Worm (Caenorhabditis elegans): ENCODE data around the gene K07D4.2.
A peak's percentile ranks its signal among the peaks of the same experiment; 100 is the strongest.

Gene K07D4.2

DNA sequence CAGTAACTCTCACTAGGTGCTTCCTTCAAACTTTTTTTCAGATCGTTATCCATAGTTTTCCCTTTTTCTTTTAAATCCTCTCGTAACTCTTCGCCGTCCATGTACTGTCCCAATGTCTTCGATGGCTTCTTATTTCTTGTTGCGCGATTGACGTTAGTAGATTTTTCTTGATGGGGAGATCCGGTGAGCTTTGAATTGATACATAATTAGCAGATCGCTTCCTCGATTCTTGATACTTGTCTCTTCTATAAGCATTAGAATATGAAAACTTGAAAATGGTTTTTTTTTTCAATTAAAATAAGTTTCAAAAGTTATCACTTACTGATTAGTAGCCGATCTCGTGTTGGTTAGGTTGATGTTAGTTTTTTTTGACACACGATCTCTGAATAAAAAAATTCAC, at the start of gene K07D4.2:
TSS of gene K07D4.2 (minus strand) at position 101 of the 400 bp plus-strand sequence.
- no peak for TF ChIP-seq ama-1 (optimal IDR thresholded peaks at IDR 0.05)
- no peak for TF ChIP-seq pros-1 (tag; optimal IDR thresholded peaks at IDR 0.05)
- TF ChIP-seq pat-9 (tag; optimal IDR thresholded peaks at IDR 0.05): no peak
- no peak for TF ChIP-seq nhr-11 (tag; optimal IDR thresholded peaks at IDR 0.05)
- TF ChIP-seq ceh-19 (GFP tag; optimal IDR thresholded peaks at IDR 0.05): no peak
- TF ChIP-seq dve-1 (tag; optimal IDR thresholded peaks at IDR 0.05): no peak
- TF ChIP-seq ceh-30 (tag; optimal IDR thresholded peaks at IDR 0.05): no peak
- TF ChIP-seq C08G9.2 (tag; optimal IDR thresholded peaks at IDR 0.05): no peak
- TF ChIP-seq ceh-48 (tag; optimal IDR thresholded peaks at IDR 0.05): no peak
- TF ChIP-seq sdc-2 (tag; optimal IDR thresholded peaks at IDR 0.05): no peak
- TF ChIP-seq mec-3 (tag; optimal IDR thresholded peaks at IDR 0.05; ENCODE audit: borderline replicate concordance): no peak
- no peak for TF ChIP-seq ceh-22 (tag; optimal IDR thresholded peaks at IDR 0.05)
- no peak for TF ChIP-seq fkh-10 (GFP tag; optimal IDR thresholded peaks at IDR 0.05)
- no peak for TF ChIP-seq C38D4.7 (GFP tag; optimal IDR thresholded peaks at IDR 0.05)
- no peak for TF ChIP-seq lin-11 (tag; optimal IDR thresholded peaks at IDR 0.05)
- TF ChIP-seq Y22D7AL.16 (tag; optimal IDR thresholded peaks at IDR 0.05): no peak
- no peak for TF ChIP-seq ceh-2 (tag; optimal IDR thresholded peaks at IDR 0.05)
- no peak for TF ChIP-seq madf-2 (tag; optimal IDR thresholded peaks at IDR 0.05)
- no peak for TF ChIP-seq ceh-45 (GFP tag; IDR thresholded peaks at IDR 0.05)
- TF ChIP-seq ceh-9 (tag; optimal IDR thresholded peaks at IDR 0.05): no peak

DNA sequence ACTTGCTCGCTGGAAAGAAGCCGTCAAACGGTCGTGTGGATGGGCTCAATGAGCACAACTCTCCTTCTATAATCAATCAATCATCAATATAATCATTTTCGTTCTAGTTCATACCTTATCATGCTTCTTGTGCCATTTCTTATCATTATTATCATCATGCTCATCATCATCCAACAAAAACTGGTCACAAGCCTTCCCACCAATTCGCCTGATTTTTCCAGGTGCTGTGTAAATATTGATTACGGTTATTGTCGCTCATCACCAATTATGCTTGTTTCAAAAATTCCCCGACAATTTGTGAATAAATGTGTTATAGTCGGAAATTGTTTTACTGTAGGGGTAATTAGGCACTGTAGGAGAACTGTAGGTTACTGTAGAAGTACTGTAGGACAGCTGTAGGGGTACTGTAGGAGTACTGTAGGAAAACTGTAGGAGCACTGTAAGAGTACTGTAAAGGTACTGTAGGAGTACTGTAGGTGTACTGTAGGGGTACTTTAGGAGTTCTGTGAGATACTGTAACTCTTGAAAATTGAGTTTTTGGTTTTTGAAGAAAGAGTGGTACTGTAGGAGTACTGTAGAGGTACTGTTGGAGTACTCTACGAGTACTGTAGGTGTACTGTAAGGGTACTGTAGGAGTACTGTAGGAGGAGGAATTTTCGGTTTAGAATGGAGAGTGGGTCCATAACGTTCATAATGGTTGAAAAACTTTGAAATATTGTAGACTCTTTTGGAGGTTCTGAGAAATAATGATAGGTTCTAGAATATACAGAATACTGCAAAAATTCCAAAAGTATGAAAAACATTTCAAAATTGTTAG, 48.9 kb upstream of the K07D4.2 start:
- TF ChIP-seq elt-2 (tag; optimal IDR thresholded peaks at IDR 0.05): peak; percentile 77
- TF ChIP-seq dmd-4 (tag; optimal IDR thresholded peaks at IDR 0.05; ENCODE audit: borderline replicate concordance): no peak
- no peak for TF ChIP-seq ama-1 (optimal IDR thresholded peaks at IDR 0.05)
- TF ChIP-seq C38D4.7 (GFP tag; optimal IDR thresholded peaks at IDR 0.05): peak; percentile 31

DNA sequence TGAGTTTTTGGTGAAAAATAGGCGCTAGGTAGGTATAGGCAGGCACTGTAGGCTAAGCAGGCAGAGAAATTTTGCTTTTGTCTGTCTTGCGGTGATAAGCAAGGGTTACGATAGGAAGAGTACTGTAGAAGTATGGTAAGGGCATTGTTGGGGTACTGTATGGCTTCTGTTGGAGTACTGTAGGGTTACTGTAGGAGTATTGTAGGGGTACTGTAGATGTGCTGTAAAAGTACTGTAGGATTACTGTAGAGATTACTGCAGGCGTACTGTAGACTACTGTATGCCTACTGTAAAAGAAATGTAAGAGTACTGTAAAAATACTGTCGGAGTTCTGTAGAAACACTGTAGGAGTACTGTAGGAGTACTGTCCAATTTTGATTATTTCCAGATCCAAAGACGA, 47.2 kb upstream of the K07D4.2 start:
- TF ChIP-seq hlh-30 (tag; optimal IDR thresholded peaks at IDR 0.05; ENCODE audit: insufficient read depth): no peak
- TF ChIP-seq ref-2 (tag; optimal IDR thresholded peaks at IDR 0.05): no peak
- TF ChIP-seq elt-4 (tag; optimal IDR thresholded peaks at IDR 0.05): no peak
- TF ChIP-seq pros-1 (tag; optimal IDR thresholded peaks at IDR 0.05): no peak
- no peak for TF ChIP-seq ceh-9 (tag; optimal IDR thresholded peaks at IDR 0.05)
- no peak for TF ChIP-seq zip-5 (tag; optimal IDR thresholded peaks at IDR 0.05)
- no peak for TF ChIP-seq pha-4 (tag; optimal IDR thresholded peaks at IDR 0.05)
- TF ChIP-seq C38D4.7 (GFP tag; optimal IDR thresholded peaks at IDR 0.05): no peak
- TF ChIP-seq ets-4 (tag; optimal IDR thresholded peaks at IDR 0.05): no peak
- no peak for TF ChIP-seq unc-55 (GFP tag; optimal IDR thresholded peaks at IDR 0.05)
- no peak for TF ChIP-seq eyg-1 (tag; optimal IDR thresholded peaks at IDR 0.05)
- TF ChIP-seq ceh-30 (tag; optimal IDR thresholded peaks at IDR 0.05): no peak
- no peak for TF ChIP-seq odd-2 (tag; optimal IDR thresholded peaks at IDR 0.05)
- no peak for TF ChIP-seq nhr-232 (tag; optimal IDR thresholded peaks at IDR 0.05)

DNA sequence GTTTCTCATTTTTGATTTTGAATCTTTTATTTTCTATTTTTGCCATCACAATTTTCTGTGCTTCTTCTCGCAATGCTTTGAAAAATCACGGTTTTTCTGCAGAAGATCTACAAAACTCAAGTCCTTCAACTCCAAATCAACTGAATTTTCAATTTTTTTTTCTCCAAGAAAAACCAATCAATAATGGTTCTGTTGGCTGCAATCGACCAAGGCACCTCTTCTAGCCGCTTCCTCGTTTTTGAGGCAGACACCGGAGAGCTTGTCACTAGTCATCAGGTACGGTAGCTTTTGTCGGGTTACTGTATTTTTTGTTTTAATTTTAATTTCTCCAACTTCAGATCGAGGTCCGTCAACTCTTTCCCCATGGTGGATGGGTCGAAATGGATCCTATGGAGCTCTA, 46.5 kb upstream of the K07D4.2 start, which contains the start of gene R11F4.1:
TSS of gene R11F4.1 (plus strand) at position 103 of the 400 bp plus-strand sequence.
- TF ChIP-seq pax-1 (tag; optimal IDR thresholded peaks at IDR 0.05): no peak
- TF ChIP-seq ceh-30 (tag; optimal IDR thresholded peaks at IDR 0.05): no peak
- no peak for TF ChIP-seq pha-2 (tag; optimal IDR thresholded peaks at IDR 0.05)
- no peak for TF ChIP-seq hlh-15 (tag; optimal IDR thresholded peaks at IDR 0.05)
- TF ChIP-seq ceh-45 (GFP tag; IDR thresholded peaks at IDR 0.05): no peak
- no peak for TF ChIP-seq sox-4 (tag; optimal IDR thresholded peaks at IDR 0.05)
- no peak for TF ChIP-seq elt-4 (tag; optimal IDR thresholded peaks at IDR 0.05)
- no peak for TF ChIP-seq nhr-11 (tag; optimal IDR thresholded peaks at IDR 0.05)
- TF ChIP-seq ets-4 (tag; optimal IDR thresholded peaks at IDR 0.05): no peak

Measured in whole organism, late embryonic.